Worm (Caenorhabditis elegans) whole organism, young adult: ENCODE results near the gene kin-5.
A peak's percentile ranks its signal among the peaks of the same experiment; 100 is the strongest.

ENCODE experiments used
- B0261.1 ChIP-seq: sonication (generic microtip); optimal IDR thresholded peaks from 2 replicates; lab custom pipeline; 2016; ENCODE audit warnings: mild to moderate bottlenecking, missing genetic modification characterization, moderate library complexity, missing compliant biosample characterization
- C17E4.6 ChIP-seq: fragments of 200-800 bp; sonication (Bioruptor generic); IDR thresholded peaks from 2 replicates; pipeline ENCODE4 v1.3.6; 2022; ENCODE audit warnings: missing genetic modification reagents, missing genetic modification characterization, missing compliant biosample characterization
- D2030.7 ChIP-seq: fragments of 200-800 bp; sonication (Bioruptor generic); IDR thresholded peaks from 2 replicates; pipeline ENCODE4 v1.3.6; 2022; ENCODE audit warnings: missing genetic modification reagents, missing genetic modification characterization, missing compliant biosample characterization
- F37B4.10 ChIP-seq: fragments of 200-800 bp; sonication (Bioruptor generic); IDR thresholded peaks from 2 replicates; pipeline ENCODE4 v1.3.6; 2022; ENCODE audit warnings: missing genetic modification characterization, missing compliant biosample characterization
- F49E8.2 ChIP-seq: sonication (generic microtip); optimal IDR thresholded peaks from 3 replicates; lab custom pipeline; 2017; ENCODE audit warnings: missing genetic modification characterization, mild to moderate bottlenecking, missing compliant biosample characterization, antibody characterized with exemption, moderate library complexity; ENCODE audit not compliant: insufficient read depth
- F55B11.4 ChIP-seq: sonication (generic microtip); optimal IDR thresholded peaks from 2 replicates; lab custom pipeline; 2016; ENCODE audit warnings: missing compliant biosample characterization, missing genetic modification characterization, borderline replicate concordance; ENCODE audit not compliant: insufficient read depth
- F57A8.1 ChIP-seq: fragments of 200-800 bp; sonication (Bioruptor generic); optimal IDR thresholded peaks from 2 replicates; lab custom pipeline; 2018; ENCODE audit warnings: mild to moderate bottlenecking, missing genetic modification characterization, moderate library complexity, missing compliant biosample characterization
- F57C9.4 ChIP-seq: sonication (generic microtip); optimal IDR thresholded peaks from 2 replicates; lab custom pipeline; 2017; ENCODE audit warnings: mild to moderate bottlenecking, missing genetic modification characterization, missing compliant biosample characterization
- T26A5.8 ChIP-seq: sonication (generic microtip); optimal IDR thresholded peaks from 2 replicates; lab custom pipeline; 2016; ENCODE audit warnings: missing genetic modification characterization, missing compliant biosample characterization
- ZK185.1 ChIP-seq: sonication (generic microtip); optimal IDR thresholded peaks from 2 replicates; lab custom pipeline; 2016; ENCODE audit warnings: mild to moderate bottlenecking, missing genetic modification characterization, missing compliant biosample characterization; ENCODE audit not compliant: poor library complexity, severe bottlenecking
- akir-1 ChIP-seq: fragments of 200-800 bp; sonication (Bioruptor generic); optimal IDR thresholded peaks from 2 replicates; lab custom pipeline; 2018; ENCODE audit warnings: mild to moderate bottlenecking, missing genetic modification characterization, moderate library complexity, missing compliant biosample characterization
- aptf-2 ChIP-seq: fragments of 200-800 bp; sonication (Bioruptor generic); conservative IDR thresholded peaks from 2 replicates; pipeline ENCODE4 v1.3.6; 2022; ENCODE audit warnings: missing genetic modification reagents, missing genetic modification characterization, missing compliant biosample characterization
- atf-7 ChIP-seq: sonication (generic microtip); optimal IDR thresholded peaks from 2 replicates; lab custom pipeline; 2017; ENCODE audit warnings: mild to moderate bottlenecking, missing genetic modification characterization, missing compliant biosample characterization
- attf-3 ChIP-seq: fragments of 200-800 bp; sonication (Bioruptor generic); conservative IDR thresholded peaks from 2 replicates; pipeline ENCODE4 v1.3.6; 2022; ENCODE audit warnings: missing genetic modification reagents, missing genetic modification characterization, missing compliant biosample characterization
- attf-5 ChIP-seq: fragments of 200-800 bp; sonication (Bioruptor generic); optimal IDR thresholded peaks from 2 replicates; lab custom pipeline; 2018; ENCODE audit warnings: mild to moderate bottlenecking, missing genetic modification characterization, missing compliant biosample characterization
- attf-6 ChIP-seq: fragments of 200-800 bp; sonication (Bioruptor generic); IDR thresholded peaks from 2 replicates; pipeline ENCODE4 v1.3.6; 2022; ENCODE audit warnings: missing genetic modification reagents, missing genetic modification characterization, missing compliant biosample characterization
- bed-1 ChIP-seq: fragments of 200-800 bp; sonication (Bioruptor generic); IDR thresholded peaks from 2 replicates; pipeline ENCODE4 v1.3.6; 2022; ENCODE audit warnings: missing genetic modification reagents, missing genetic modification characterization, missing compliant biosample characterization
- cebp-2 ChIP-seq: fragments of 200-800 bp; sonication (Bioruptor generic); IDR thresholded peaks from 2 replicates; pipeline ENCODE4 v1.3.6; 2022; ENCODE audit warnings: missing genetic modification characterization, missing compliant biosample characterization
- ceh-100 ChIP-seq: fragments of 200-800 bp; sonication (Bioruptor generic); IDR thresholded peaks from 2 replicates; pipeline ENCODE4 v1.3.6; 2022; ENCODE audit warnings: missing genetic modification reagents, missing genetic modification characterization, missing compliant biosample characterization
- chd-7 ChIP-seq: sonication (generic microtip); optimal IDR thresholded peaks from 2 replicates; lab custom pipeline; 2016; ENCODE audit warnings: mild to moderate bottlenecking, missing genetic modification characterization, moderate library complexity, missing compliant biosample characterization
- die-1 ChIP-seq: sonication (generic microtip); optimal IDR thresholded peaks from 2 replicates; lab custom pipeline; 2016; ENCODE audit warnings: missing genotype, mild to moderate bottlenecking, missing genetic modification characterization, missing compliant biosample characterization
- dpff-1 ChIP-seq: sonication (generic microtip); optimal IDR thresholded peaks from 2 replicates; lab custom pipeline; 2017; ENCODE audit warnings: mild to moderate bottlenecking, missing genetic modification characterization, missing compliant biosample characterization
- egl-44 ChIP-seq: fragments of 200-800 bp; sonication (Bioruptor generic); IDR thresholded peaks from 2 replicates; pipeline ENCODE4 v1.3.6; 2022; ENCODE audit warnings: missing genetic modification reagents, missing genetic modification characterization, missing compliant biosample characterization
- egrh-3 ChIP-seq: fragments of 200-800 bp; sonication (Bioruptor generic); IDR thresholded peaks from 2 replicates; pipeline ENCODE4 v1.3.6; 2022; ENCODE audit warnings: missing genetic modification reagents, missing genetic modification characterization, missing compliant biosample characterization
- ekl-4 ChIP-seq: fragments of 200-800 bp; sonication (Bioruptor generic); IDR thresholded peaks from 2 replicates; pipeline ENCODE4 v1.3.6; 2022; ENCODE audit warnings: missing genetic modification reagents, missing genetic modification characterization, missing compliant biosample characterization
- hlh-26 ChIP-seq: fragments of 200-800 bp; sonication (Bioruptor generic); conservative IDR thresholded peaks from 2 replicates; pipeline ENCODE4 v1.3.6; 2022; ENCODE audit warnings: missing genetic modification reagents, missing genetic modification characterization, missing compliant biosample characterization
- hsf-1 ChIP-seq: fragments of 200-800 bp; sonication (Bioruptor generic); IDR thresholded peaks from 2 replicates; pipeline ENCODE4 v1.3.6; 2022; ENCODE audit warnings: missing genetic modification reagents, missing genetic modification characterization, missing compliant biosample characterization
- lin-54 ChIP-seq: fragments of 200-800 bp; sonication (Bioruptor generic); optimal IDR thresholded peaks from 2 replicates; lab custom pipeline; 2018; ENCODE audit warnings: mild to moderate bottlenecking, missing genetic modification characterization, missing compliant biosample characterization
- madf-3 ChIP-seq: fragments of 200-800 bp; sonication (Bioruptor generic); IDR thresholded peaks from 2 replicates; pipeline ENCODE4 v1.3.6; 2022; ENCODE audit warnings: missing genetic modification reagents, missing genetic modification characterization, missing compliant biosample characterization
- madf-8 ChIP-seq: fragments of 200-800 bp; sonication (Bioruptor generic); conservative IDR thresholded peaks from 2 replicates; pipeline ENCODE4 v1.3.6; 2022; ENCODE audit warnings: missing genetic modification reagents, missing genetic modification characterization, missing compliant biosample characterization
- mcd-1 ChIP-seq: fragments of 200-800 bp; sonication (Bioruptor generic); IDR thresholded peaks from 2 replicates; pipeline ENCODE4 v1.3.6; 2022; ENCODE audit warnings: missing genetic modification reagents, missing genetic modification characterization, missing compliant biosample characterization
- mel-28 ChIP-seq: sonication (generic microtip); optimal IDR thresholded peaks from 2 replicates; lab custom pipeline; 2016; ENCODE audit warnings: borderline replicate concordance, mild to moderate bottlenecking, missing genetic modification characterization, missing compliant biosample characterization
- mes-4 ChIP-seq: sonication (generic microtip); optimal IDR thresholded peaks from 2 replicates; lab custom pipeline; 2016; ENCODE audit warnings: missing genotype, missing genetic modification characterization, missing compliant biosample characterization
- nfya-1 ChIP-seq: sonication (generic microtip); optimal IDR thresholded peaks from 2 replicates; lab custom pipeline; 2017; ENCODE audit warnings: antibody characterized with exemption, missing compliant biosample characterization, missing genetic modification characterization, borderline replicate concordance; ENCODE audit not compliant: insufficient read depth
- nfyb-1 ChIP-seq: fragments of 200-800 bp; sonication (Bioruptor generic); IDR thresholded peaks from 2 replicates; pipeline ENCODE4 v1.3.6; 2022; ENCODE audit warnings: missing genetic modification reagents, missing genetic modification characterization, missing compliant biosample characterization
- nhr-179 ChIP-seq: sonication (generic microtip); optimal IDR thresholded peaks from 2 replicates; lab custom pipeline; 2016; ENCODE audit warnings: mild to moderate bottlenecking, missing genetic modification characterization, missing compliant biosample characterization
- pbrm-1 ChIP-seq: fragments of 200-800 bp; sonication (Bioruptor generic); IDR thresholded peaks from 2 replicates; pipeline ENCODE4 v1.3.6; 2022; ENCODE audit warnings: missing genetic modification reagents, missing genetic modification characterization, missing compliant biosample characterization
- repo-1 ChIP-seq: sonication (generic microtip); optimal IDR thresholded peaks from 2 replicates; lab custom pipeline; 2017; ENCODE audit warnings: mild to moderate bottlenecking, missing genetic modification characterization, missing compliant biosample characterization
- rpc-1 ChIP-seq, 2 experiments: fragments of 150-350 bp in 1 of 2; sonication (generic microtip) in 1 of 2; optimal IDR thresholded peaks; 2 replicates each; lab custom pipeline; 2014 to 2018; ENCODE audit warnings: missing biosample characterization in 1 of 2, missing genetic modification characterization in 1 of 2, missing genetic modification reagents in 1 of 2, missing genotype in 1 of 2
- sea-2 ChIP-seq: fragments of 200-800 bp; sonication (Bioruptor generic); IDR thresholded peaks from 2 replicates; pipeline ENCODE4 v1.3.6; 2022; ENCODE audit warnings: missing genetic modification characterization, missing compliant biosample characterization
- snpc-1.1 ChIP-seq: sonication (generic microtip); optimal IDR thresholded peaks from 2 replicates; lab custom pipeline; 2017; ENCODE audit warnings: missing genetic modification characterization, mild to moderate bottlenecking, missing compliant biosample characterization, antibody characterized with exemption, moderate library complexity, missing genotype, missing genetic modification reagents; ENCODE audit not compliant: insufficient read depth
- snpc-3.4 ChIP-seq: sonication (generic microtip); optimal IDR thresholded peaks from 2 replicates; lab custom pipeline; 2017; ENCODE audit warnings: missing genetic modification characterization, mild to moderate bottlenecking, missing compliant biosample characterization, antibody characterized with exemption, moderate library complexity, missing genotype, missing genetic modification reagents
- sptf-2 ChIP-seq: fragments of 200-800 bp; sonication (Bioruptor generic); optimal IDR thresholded peaks from 2 replicates; lab custom pipeline; 2018; ENCODE audit warnings: mild to moderate bottlenecking, missing genetic modification characterization, missing compliant biosample characterization
- tbx-9 ChIP-seq: sonication (generic microtip); optimal IDR thresholded peaks from 2 replicates; lab custom pipeline; 2016; ENCODE audit warnings: borderline replicate concordance, missing genetic modification characterization, inconsistent platforms, missing compliant biosample characterization
- unc-130 ChIP-seq: sonication (generic microtip); optimal IDR thresholded peaks from 2 replicates; lab custom pipeline; 2016; ENCODE audit warnings: missing genetic modification reagents, missing genetic modification characterization, missing compliant biosample characterization
- unc-62 ChIP-seq: fragments of 150-350 bp; optimal IDR thresholded peaks from 2 replicates; lab custom pipeline; 2014; ENCODE audit warnings: missing biosample characterization, missing genetic modification reagents, missing genetic modification characterization
- zim-3 ChIP-seq: sonication (generic microtip); optimal IDR thresholded peaks from 2 replicates; lab custom pipeline; 2017; ENCODE audit warnings: mild to moderate bottlenecking, missing genetic modification characterization, moderate library complexity, missing compliant biosample characterization
- ztf-28 ChIP-seq: fragments of 200-800 bp; sonication (Bioruptor generic); IDR thresholded peaks from 2 replicates; pipeline ENCODE4 v1.3.6; 2022; ENCODE audit warnings: missing genetic modification reagents, missing genetic modification characterization, missing compliant biosample characterization

Gene kin-5

ce11 chrIV:9994895-9995394 is 26.0 kb upstream of the kin-5 start, which contains the start of gene uba-1 (continued):
- TF ChIP-seq B0261.1: no peak
- TF ChIP-seq madf-8 (GFP tag; lab: Robert Waterston, UW): peak; percentile 90
- no peak for TF ChIP-seq akir-1 (GFP tag; lab: Kevin White, UChicago)
- TF ChIP-seq T26A5.8: no peak
- no peak for TF ChIP-seq unc-62
- no peak for TF ChIP-seq F37B4.10 (GFP tag; lab: Robert Waterston, UW)
- TF ChIP-seq mcd-1 (GFP tag; lab: Robert Waterston, UW): peak; percentile 58; the same call in 1 of the 2 replicates
- peak; percentile 35 for TF ChIP-seq chd-7
- TF ChIP-seq ztf-28 (GFP tag; lab: Robert Waterston, UW): no peak
- TF ChIP-seq mes-4 (tag; lab: Kevin White, UChicago): no peak
- TF ChIP-seq zim-3: no peak
- TF ChIP-seq ZK185.1 (tag; lab: Kevin White, UChicago): peak; percentile 87
- no peak for TF ChIP-seq nhr-179 (tag; lab: Kevin White, UChicago)
- peak; percentile 63; the same call in 1 of the 2 replicates for TF ChIP-seq pbrm-1 (GFP tag; lab: Robert Waterston, UW)
- peak; percentile 45 for TF ChIP-seq attf-5 (GFP tag; lab: Kevin White, UChicago)
- 0 out of 2 replicates have a peak, but pooled peaks have one; percentile 19 for TF ChIP-seq aptf-2 (GFP tag; lab: Robert Waterston, UW)
- TF ChIP-seq snpc-3.4 (tag; lab: Kevin White, UChicago): peak; percentile 42
- no peak for TF ChIP-seq nfya-1 (tag; lab: Kevin White, UChicago)
- peak; percentile 97 for TF ChIP-seq hsf-1 (GFP tag; lab: Robert Waterston, UW)
- no peak for TF ChIP-seq tbx-9 (tag; lab: Kevin White, UChicago)
- no peak for TF ChIP-seq egrh-3
- TF ChIP-seq dpff-1 (tag; lab: Kevin White, UChicago): no peak
- peak; percentile 53 for TF ChIP-seq F49E8.2 (tag; lab: Kevin White, UChicago)
- peak; percentile 55 for TF ChIP-seq unc-130 (GFP tag; lab: Kevin White, UChicago)
- no peak for TF ChIP-seq egl-44 (GFP tag; lab: Robert Waterston, UW)
- peak; percentile 84 for TF ChIP-seq repo-1 (tag; lab: Kevin White, UChicago)
- TF ChIP-seq hlh-26: no peak
- TF ChIP-seq sea-2 (GFP tag; lab: Robert Waterston, UW): no peak
- TF ChIP-seq attf-6 (GFP tag; lab: Robert Waterston, UW): 0 out of 2 replicates have a peak, but pooled peaks have one; percentile 25
- no peak for TF ChIP-seq F55B11.4 (tag; lab: Kevin White, UChicago)
- peak; percentile 71; the same call in 1 of the 2 replicates for TF ChIP-seq ekl-4 (GFP tag; lab: Robert Waterston, UW)
- TF ChIP-seq die-1 (tag; lab: Kevin White, UChicago): peak; percentile 42
- TF ChIP-seq atf-7 (tag; lab: Kevin White, UChicago): peak; percentile 48
- peak; percentile 77 for TF ChIP-seq C17E4.6 (GFP tag; lab: Robert Waterston, UW)
- peak; percentile 68 for TF ChIP-seq D2030.7 (GFP tag; lab: Robert Waterston, UW)
- peak; percentile 85 for TF ChIP-seq nfyb-1
- TF ChIP-seq cebp-2: no peak
- no peak for TF ChIP-seq bed-1 (GFP tag; lab: Robert Waterston, UW)
- no peak for TF ChIP-seq sptf-2 (GFP tag; lab: Kevin White, UChicago)
- no peak for TF ChIP-seq rpc-1 (optimal IDR thresholded peaks at IDR 0.05; lab: Kevin White, UChicago)
- TF ChIP-seq rpc-1 (tag; optimal IDR thresholded peaks at IDR 0.05; lab: Kevin White, UChicago): no peak
- no peak for TF ChIP-seq mel-28 (tag; lab: Kevin White, UChicago)
- no peak for TF ChIP-seq madf-3 (GFP tag; lab: Robert Waterston, UW)
- TF ChIP-seq F57C9.4: no peak
- TF ChIP-seq lin-54 (GFP tag; lab: Kevin White, UChicago): peak; percentile 79
- TF ChIP-seq ceh-100 (GFP tag; lab: Robert Waterston, UW): no peak
- no peak for TF ChIP-seq attf-3
- no peak for TF ChIP-seq snpc-1.1 (tag; lab: Kevin White, UChicago)
- no peak for TF ChIP-seq F57A8.1 (GFP tag; lab: Kevin White, UChicago)
